Fruit fly (Drosophila melanogaster): ENCODE measurements around the gene CG13731.

DNA sequence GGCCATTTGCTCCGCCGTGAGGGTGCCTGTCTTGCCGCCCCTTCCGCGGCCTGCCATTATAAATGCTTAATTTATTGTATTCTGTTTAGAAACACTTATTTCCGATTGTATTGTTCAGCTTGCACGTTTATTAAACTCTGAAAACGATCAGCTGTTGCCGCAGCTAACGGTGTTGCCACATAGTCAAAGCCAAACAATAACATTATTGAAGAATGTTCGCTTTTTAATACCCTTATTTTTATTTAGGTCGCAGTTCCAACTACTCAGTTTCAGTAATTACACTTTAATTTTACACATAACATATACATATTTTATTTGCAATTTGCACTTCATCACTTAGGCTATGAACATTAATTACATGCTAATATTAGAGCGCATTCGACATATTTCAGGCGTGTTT is 38.3 kb upstream of the CG13731 start, which contains the start of gene Polr3G:
- TF ChIP-seq EcR (GFP tag; optimal IDR thresholded peaks at IDR 0.05) (no peak), Snoo (tag; optimal IDR thresholded peaks at IDR 0.05) (peak; percentile 16), CG8159 (tag; optimal IDR thresholded peaks at IDR 0.05) (no peak), fd96Ca (GFP tag; IDR thresholded peaks at IDR 0.05) (no peak), CG12605 (GFP tag; IDR thresholded peaks at IDR 0.05) (no peak), CG15710 (tag; optimal IDR thresholded peaks at IDR 0.05) (no peak), rn (GFP tag; IDR thresholded peaks at IDR 0.05) (no peak), CG14655 (GFP tag; optimal IDR thresholded peaks at IDR 0.05) (no peak), CG17806 (tag; optimal IDR thresholded peaks at IDR 0.05) (peak; percentile 2), D1 (tag; optimal IDR thresholded peaks at IDR 0.05) (no peak), CG10348 (GFP tag; IDR thresholded peaks at IDR 0.05) (no peak), CG32121 (GFP tag; IDR thresholded peaks at IDR 0.05) (no peak), Pif1A (GFP tag; optimal IDR thresholded peaks at IDR 0.05) (no peak), CG13204 (GFP tag; optimal IDR thresholded peaks at IDR 0.05) (no peak)
